Worm (Caenorhabditis elegans) whole organism, mixed stage, embryonic: ENCODE results near the gene pygo-1.

ENCODE experiments used
- elt-1 ChIP-seq: sonication (generic microtip); optimal IDR thresholded peaks from 2 replicates; lab custom pipeline; 2017; ENCODE audit warnings: missing genetic modification characterization, mild to moderate bottlenecking, missing compliant biosample characterization, antibody characterized with exemption, moderate library complexity, borderline replicate concordance; ENCODE audit not compliant: insufficient read depth
- nhr-28 ChIP-seq: fragments of 150-350 bp; optimal IDR thresholded peaks from 2 replicates; lab custom pipeline; 2014; ENCODE audit warnings: missing biosample characterization, missing genetic modification characterization

ce11 chrIV:5100145-5100544 is 17.0 kb downstream of the pygo-1 start:
- no peak for TF ChIP-seq nhr-28 (tag; lab: Kevin White, UChicago)
- TF ChIP-seq elt-1 (tag; lab: Kevin White, UChicago) = no peak
